Fruit fly (Drosophila melanogaster): ENCODE measurements around the gene CG6149.

- TF ChIP-seq CG11617 (GFP tag; optimal IDR thresholded peaks at IDR 0.05), result no peak
- TF ChIP-seq Mnt (GFP tag; optimal IDR thresholded peaks at IDR 0.05), result no peak
- no peak for TF ChIP-seq Hr96 (GFP tag; optimal IDR thresholded peaks at IDR 0.05)
- no peak for TF ChIP-seq CG1620 (GFP tag; optimal IDR thresholded peaks at IDR 0.05)
- no peak for TF ChIP-seq kay (GFP tag; ENCODE audit: borderline replicate concordance)
- no peak for TF ChIP-seq cic (GFP tag; optimal IDR thresholded peaks at IDR 0.05)
- TF ChIP-seq cnc (optimal IDR thresholded peaks at IDR 0.05), result no peak
- TF ChIP-seq CG33017 (tag; optimal IDR thresholded peaks at IDR 0.05), result no peak
Observed at dm6 chr3L:11443474-11444080, 8.3 kb upstream of the CG6149 start.
